Worm (Caenorhabditis elegans) whole organism, late embryonic: ENCODE data around the gene srw-9.

Experiments
- ama-1 ChIP-seq: fragments of 150-350 bp; optimal IDR thresholded peaks from 2 replicates; lab custom pipeline; 2014
- ceh-14 ChIP-seq: sonication (generic microtip); optimal IDR thresholded peaks from 2 replicates; lab custom pipeline; 2016; ENCODE audit warnings: missing genotype, missing genetic modification characterization, missing compliant biosample characterization
- ceh-31 ChIP-seq: sonication (generic microtip); optimal IDR thresholded peaks from 2 replicates; lab custom pipeline; 2016; ENCODE audit warnings: missing genetic modification characterization, missing compliant biosample characterization
- ceh-45 ChIP-seq: fragments of 200-800 bp; sonication (Bioruptor generic); IDR thresholded peaks from 2 replicates; pipeline ENCODE4 v1.3.6; 2022; ENCODE audit warnings: missing genetic modification reagents, missing genetic modification characterization, missing compliant biosample characterization
- dve-1 ChIP-seq: sonication (generic microtip); optimal IDR thresholded peaks from 2 replicates; lab custom pipeline; 2017; ENCODE audit warnings: antibody characterized with exemption, mild to moderate bottlenecking, missing genetic modification characterization, missing compliant biosample characterization
- gmeb-2 ChIP-seq: sonication (generic microtip); optimal IDR thresholded peaks from 2 replicates; lab custom pipeline; 2016; ENCODE audit warnings: missing genetic modification characterization, inconsistent platforms, missing compliant biosample characterization
- npax-4 ChIP-seq: sonication (generic microtip); optimal IDR thresholded peaks from 2 replicates; lab custom pipeline; 2016; ENCODE audit warnings: missing genetic modification characterization, missing compliant biosample characterization
- pha-4 ChIP-seq: fragments of 150-350 bp; optimal IDR thresholded peaks from 2 replicates; lab custom pipeline; 2018; ENCODE audit warnings: missing biosample characterization, missing genetic modification reagents, missing genetic modification characterization

- TF ChIP-seq ceh-14 = no peak
- TF ChIP-seq ceh-45 = no peak
- no peak for TF ChIP-seq ceh-31 (tag; lab: Kevin White, UChicago)
- TF ChIP-seq pha-4 (tag; lab: Kevin White, UChicago) = no peak
- TF ChIP-seq dve-1 (tag; lab: Kevin White, UChicago) = no peak
- no peak for TF ChIP-seq gmeb-2 (tag; lab: Kevin White, UChicago)
- TF ChIP-seq ama-1 (lab: Kevin White, UChicago) = no peak
- TF ChIP-seq npax-4 (tag; lab: Kevin White, UChicago) = no peak
Observed at ce11 chrIII:12738935-12739334, 18.5 kb upstream of the srw-9 start.
